Worm (Caenorhabditis elegans) whole organism, mixed stage, embryonic: ENCODE results near the gene elp-1.

ENCODE experiments used
- ceh-39 ChIP-seq: fragments of 150-350 bp; optimal IDR thresholded peaks from 2 replicates; lab custom pipeline; 2014; ENCODE audit warnings: missing biosample characterization, missing genetic modification characterization
- hlh-1 ChIP-seq: fragments of 150-350 bp; optimal IDR thresholded peaks from 2 replicates; lab custom pipeline; 2014; ENCODE audit warnings: missing biosample characterization, missing genetic modification reagents, missing genetic modification characterization
- nhr-237 ChIP-seq: fragments of 150-350 bp; optimal IDR thresholded peaks from 2 replicates; lab custom pipeline; 2014; ENCODE audit warnings: missing biosample characterization, missing genetic modification characterization
- nhr-28 ChIP-seq: fragments of 150-350 bp; optimal IDR thresholded peaks from 2 replicates; lab custom pipeline; 2014; ENCODE audit warnings: missing biosample characterization, missing genetic modification characterization
- snpc-4 ChIP-seq: fragments of 150-350 bp; optimal IDR thresholded peaks from 2 replicates; lab custom pipeline; 2014; ENCODE audit warnings: missing biosample characterization, missing genetic modification characterization
- unc-39 ChIP-seq: fragments of 150-350 bp; optimal IDR thresholded peaks from 2 replicates; lab custom pipeline; 2014; ENCODE audit warnings: missing biosample characterization, missing genetic modification characterization
- ztf-11 ChIP-seq: fragments of 150-350 bp; optimal IDR thresholded peaks from 2 replicates; lab custom pipeline; 2014; ENCODE audit warnings: missing biosample characterization, missing genetic modification characterization

DNA sequence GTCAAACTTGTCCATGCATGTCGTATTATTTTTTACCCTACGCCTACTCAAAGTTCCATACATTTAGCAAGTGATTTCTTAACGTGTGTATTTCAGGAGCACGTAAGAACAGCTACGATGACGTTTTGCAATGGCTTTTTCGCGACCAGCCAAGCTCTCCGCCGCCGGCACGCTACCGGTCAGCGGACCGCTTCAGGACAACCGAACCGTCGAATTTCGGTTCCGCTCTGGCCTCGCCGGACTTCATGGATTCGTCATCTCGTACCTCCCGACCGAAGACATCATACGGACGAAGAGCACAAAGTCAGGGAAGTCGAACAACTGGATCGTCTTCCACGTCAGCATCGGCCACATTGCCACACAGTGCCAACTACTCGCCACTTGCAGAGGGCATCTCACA lies 13.7 kb upstream of the elp-1 start:
- TF ChIP-seq snpc-4 (tag; lab: Kevin White, UChicago) (no peak), ztf-11 (tag; lab: Kevin White, UChicago) (no peak), nhr-237 (no peak), hlh-1 (tag; lab: Kevin White, UChicago) (no peak), unc-39 (tag; lab: Kevin White, UChicago) (no peak), nhr-28 (tag; lab: Kevin White, UChicago) (no peak), ceh-39 (no peak)
